Worm (Caenorhabditis elegans): ENCODE results near the gene Y39B6A.3.

Y39B6A.3 gene

DNA sequence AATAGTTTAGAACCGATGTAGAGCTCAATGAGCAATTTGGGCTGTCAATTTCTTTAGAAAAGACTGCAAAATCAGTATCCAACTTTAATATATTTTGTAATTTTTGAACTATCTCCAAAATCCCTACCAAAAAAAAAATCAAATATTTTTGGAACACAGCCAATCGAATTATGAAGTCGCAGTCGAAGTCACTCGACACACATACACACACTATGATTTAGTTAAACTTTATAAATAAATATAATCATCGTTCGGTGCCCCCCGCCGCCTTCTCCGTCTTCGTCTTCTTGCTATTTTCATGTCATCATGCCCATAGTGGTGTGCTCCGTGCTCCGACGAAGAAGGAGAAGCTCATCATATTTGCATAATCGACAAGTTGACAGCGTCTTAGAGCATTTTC is 12.7 kb downstream of the Y39B6A.3 start:
- TF ChIP-seq unc-62 (GFP tag; optimal IDR thresholded peaks at IDR 0.05), result no peak

- no peak for TF ChIP-seq unc-62 (GFP tag; optimal IDR thresholded peaks at IDR 0.05)
These were observed 14.1 kb downstream of the Y39B6A.3 start for ce11 chrV:19175714-19176113.

ce11 chrV:19174626-19175025 is 15.2 kb downstream of the Y39B6A.3 start, which contains the start of gene hot-2:
hot-2 (plus strand) TSS chrV:19174759.
- no peak for TF ChIP-seq unc-62 (GFP tag; optimal IDR thresholded peaks at IDR 0.05)

DNA sequence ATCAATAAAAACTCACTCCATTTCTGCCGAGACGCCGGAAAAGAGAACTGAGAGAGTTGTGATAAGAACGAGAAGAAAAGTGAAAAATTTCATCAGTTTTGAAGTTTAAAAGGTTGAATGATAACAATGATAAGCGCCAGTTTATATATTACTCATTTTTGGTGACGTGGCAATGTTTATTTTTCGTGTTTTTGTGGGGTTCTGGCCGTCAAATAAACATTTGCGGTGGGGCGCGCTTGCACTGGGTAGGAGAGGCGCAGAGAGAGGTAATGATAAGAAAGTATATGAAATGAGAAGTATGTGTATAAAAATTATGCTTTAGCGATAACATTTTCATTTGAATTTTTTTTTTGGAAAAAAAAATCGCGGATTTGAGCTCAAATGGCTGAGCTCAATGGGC is 31.1 kb downstream of the Y39B6A.3 start, which contains the start of gene Y39B6A.5:
Gene Y39B6A.5 (minus strand): TSS at position 214 of the 400 bp plus-strand sequence.
- no peak for TF ChIP-seq unc-62 (GFP tag; optimal IDR thresholded peaks at IDR 0.05)

ce11 chrV:19153806-19154205 is 36.0 kb downstream of the Y39B6A.3 start, which contains the start of gene tsp-13:
tsp-13 (plus strand) TSS chrV:19154106.
- no peak for TF ChIP-seq unc-62 (GFP tag; optimal IDR thresholded peaks at IDR 0.05)

- no peak for TF ChIP-seq unc-62 (GFP tag; optimal IDR thresholded peaks at IDR 0.05)
These were observed 36.6 kb downstream of the Y39B6A.3 start for ce11 chrV:19153244-19153643.

DNA sequence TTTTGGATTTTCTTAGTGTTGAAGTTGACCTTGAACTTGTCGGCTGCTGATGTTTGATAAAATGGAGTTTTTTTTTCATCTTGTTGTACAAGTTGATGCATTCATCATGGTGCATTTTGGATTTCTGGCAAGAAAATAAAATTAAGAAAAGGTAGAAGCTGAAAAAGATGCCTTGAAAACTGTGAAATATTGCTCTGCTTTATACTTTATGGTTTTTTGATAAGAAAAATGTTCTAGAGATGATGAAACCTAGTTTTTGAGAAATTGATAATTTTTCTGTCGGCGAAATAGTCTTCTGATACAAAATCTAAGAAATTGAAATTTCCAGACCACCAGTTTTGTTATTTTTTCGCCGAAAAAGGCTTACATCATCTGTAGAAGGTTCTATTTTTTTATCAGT is 37.5 kb downstream of the Y39B6A.3 start, which contains the start of gene Y39B6A.69:
Gene Y39B6A.69 (minus strand): TSS at position 101 of the 400 bp plus-strand sequence.
- no peak for TF ChIP-seq unc-62 (GFP tag; optimal IDR thresholded peaks at IDR 0.05)

- TF ChIP-seq unc-62 (GFP tag; optimal IDR thresholded peaks at IDR 0.05), result no peak
These were observed 40.8 kb downstream of the Y39B6A.3 start, which contains the start of gene Y39B6A.7 for ce11 chrV:19149057-19149456. Y39B6A.7 (minus strand) TSS chrV:19149157.

DNA sequence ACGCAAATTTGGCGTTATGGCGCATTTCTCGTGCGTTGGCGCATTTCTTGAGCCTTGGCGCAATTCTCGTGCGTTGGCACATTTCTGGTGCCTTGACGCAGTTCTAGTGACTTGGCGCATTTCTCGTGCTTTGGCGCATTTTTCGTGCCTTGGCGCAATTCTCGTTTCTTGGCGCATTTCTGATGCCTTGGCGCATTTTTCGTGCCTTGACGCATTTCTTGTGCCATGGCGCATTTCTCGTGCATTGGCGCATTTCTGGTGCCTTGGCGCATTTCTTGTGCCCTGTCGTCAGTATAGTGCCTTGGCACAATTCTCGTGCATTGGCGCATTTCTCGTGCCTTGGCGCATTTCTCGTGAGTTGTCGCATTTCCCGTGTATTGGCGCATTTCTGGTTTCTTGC is 41.5 kb downstream of the Y39B6A.3 start:
- no peak for TF ChIP-seq unc-62 (GFP tag; optimal IDR thresholded peaks at IDR 0.05)

- no peak for TF ChIP-seq unc-62 (GFP tag; optimal IDR thresholded peaks at IDR 0.05)
These were observed 47.2 kb downstream of the Y39B6A.3 start for ce11 chrV:19142595-19142994.

- TF ChIP-seq unc-62 (GFP tag; optimal IDR thresholded peaks at IDR 0.05), result no peak
These were observed 49.3 kb downstream of the Y39B6A.3 start, which contains the start of gene cpg-23 for ce11 chrV:19140495-19140894. cpg-23 (plus strand) TSS chrV:19140795.
